Worm (Caenorhabditis elegans) whole organism, mixed stage, embryonic: ENCODE results near the gene W02A2.12.

ENCODE experiments used
- ces-1 ChIP-seq: fragments of 150-350 bp; optimal IDR thresholded peaks from 2 replicates; lab custom pipeline; 2014; ENCODE audit warnings: missing biosample characterization, missing genetic modification reagents, missing genetic modification characterization
- lsy-2 ChIP-seq: fragments of 150-350 bp; optimal IDR thresholded peaks from 2 replicates; lab custom pipeline; 2014; ENCODE audit warnings: missing biosample characterization, missing genetic modification characterization
- mep-1 ChIP-seq: fragments of 150-350 bp; optimal IDR thresholded peaks from 2 replicates; lab custom pipeline; 2017; ENCODE audit warnings: missing biosample characterization, missing genetic modification reagents, missing genetic modification characterization, inconsistent platforms
- nhr-28 ChIP-seq: fragments of 150-350 bp; optimal IDR thresholded peaks from 2 replicates; lab custom pipeline; 2014; ENCODE audit warnings: missing biosample characterization, missing genetic modification characterization
- pha-4 ChIP-seq: fragments of 150-350 bp; optimal IDR thresholded peaks from 2 replicates; lab custom pipeline; 2018; ENCODE audit warnings: missing biosample characterization, missing genetic modification reagents, missing genetic modification characterization
- snpc-4 ChIP-seq: fragments of 150-350 bp; optimal IDR thresholded peaks from 2 replicates; lab custom pipeline; 2014; ENCODE audit warnings: missing biosample characterization, missing genetic modification characterization
- ztf-11 ChIP-seq: fragments of 150-350 bp; optimal IDR thresholded peaks from 2 replicates; lab custom pipeline; 2014; ENCODE audit warnings: missing biosample characterization, missing genetic modification characterization

DNA sequence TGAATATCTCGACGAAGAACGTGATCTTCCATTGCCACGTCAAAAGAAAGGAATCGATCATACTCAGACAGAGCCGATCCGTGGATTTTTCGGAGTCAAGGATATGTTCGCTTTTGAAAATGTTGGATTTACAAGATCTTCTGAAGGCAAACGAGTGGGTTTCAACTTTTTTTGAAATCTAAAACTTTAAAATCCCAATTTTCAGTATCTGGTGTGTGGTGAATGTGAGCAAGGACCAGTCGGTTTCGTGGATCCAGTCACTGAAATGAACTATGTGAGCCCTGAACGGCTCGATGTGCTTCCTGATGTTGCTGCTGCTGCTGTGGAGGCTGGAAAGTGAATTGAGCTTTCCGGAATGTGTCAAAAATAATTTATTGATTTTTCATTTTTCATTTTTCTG is 38.3 kb upstream of the W02A2.12 start, which contains the start of gene lsm-3:
- no peak for TF ChIP-seq nhr-28
- TF ChIP-seq snpc-4 (tag; lab: Kevin White, UChicago), result no peak
- TF ChIP-seq lsy-2 (tag; lab: Kevin White, UChicago), result no peak
- no peak for TF ChIP-seq pha-4 (tag; lab: Kevin White, UChicago)
- no peak for TF ChIP-seq ces-1 (GFP tag; lab: Kevin White, UChicago)
- no peak for TF ChIP-seq ztf-11
- TF ChIP-seq mep-1 (tag; lab: Kevin White, UChicago), result no peak
